Fruit fly (Drosophila melanogaster) whole organism, embryonic: ENCODE results near the gene CG10730.

Source experiments
- BEAF-32 ChIP-seq: fragments of 200-800 bp; sonication (Bioruptor generic); optimal IDR thresholded peaks from 3 replicates; lab custom pipeline; 2017; ENCODE audit warnings: missing biosample characterization, missing genetic modification characterization, mild to moderate bottlenecking, moderate library complexity, missing genetic modification reagents
- CG10321 ChIP-seq: fragments of 200-800 bp; sonication (Bioruptor generic); IDR thresholded peaks from 2 replicates; pipeline ENCODE4 v1.3.6; 2022; ENCODE audit warnings: missing biosample characterization, missing genetic modification characterization
- CG11695 ChIP-seq: fragments of 200-800 bp; sonication (Bioruptor generic); IDR thresholded peaks from 3 replicates; pipeline ENCODE4 v1.3.6; 2022; ENCODE audit warnings: missing biosample characterization, missing genetic modification characterization
- CG11723 ChIP-seq: fragments of 200-800 bp; sonication (Bioruptor generic); optimal IDR thresholded peaks from 2 replicates; lab custom pipeline; 2017; ENCODE audit warnings: missing biosample characterization, mild to moderate bottlenecking, missing genetic modification characterization
- CG13624 ChIP-seq: fragments of 200-800 bp; sonication (Bioruptor generic); optimal IDR thresholded peaks from 2 replicates; lab custom pipeline; 2016; ENCODE audit warnings: missing biosample characterization, missing genetic modification characterization
- CG14860 ChIP-seq: fragments of 200-800 bp; sonication (Bioruptor generic); IDR thresholded peaks from 3 replicates; pipeline ENCODE4 v1.3.6; 2022; ENCODE audit warnings: missing biosample characterization, missing genetic modification characterization; ENCODE audit not compliant: partially characterized antibody
- CG15269 ChIP-seq: fragments of 200-800 bp; sonication (Bioruptor generic); optimal IDR thresholded peaks from 2 replicates; lab custom pipeline; 2018; ENCODE audit warnings: missing biosample characterization, mild to moderate bottlenecking, missing genetic modification characterization, moderate library complexity
- CG15479 ChIP-seq: fragments of 200-800 bp; sonication (Bioruptor generic); optimal IDR thresholded peaks from 3 replicates; lab custom pipeline; 2019; ENCODE audit warnings: missing biosample characterization, mild to moderate bottlenecking, missing genetic modification characterization, moderate library complexity
- CG2116 ChIP-seq: fragments of 200-800 bp; sonication (Bioruptor generic); optimal IDR thresholded peaks from 3 replicates; lab custom pipeline; 2018; ENCODE audit warnings: missing biosample characterization, mild to moderate bottlenecking, missing genetic modification characterization
- CG2678 ChIP-seq: fragments of 200-800 bp; sonication (Bioruptor generic); optimal IDR thresholded peaks from 3 replicates; lab custom pipeline; 2019; ENCODE audit warnings: missing biosample characterization, mild to moderate bottlenecking, missing genetic modification characterization, moderate library complexity
- CG2712 ChIP-seq: fragments of 200-800 bp; optimal IDR thresholded peaks from 3 replicates; lab custom pipeline; 2019; ENCODE audit warnings: missing biosample characterization, mild to moderate bottlenecking, missing genetic modification characterization, moderate library complexity
- CG31365 ChIP-seq: fragments of 200-800 bp; sonication (Bioruptor generic); optimal IDR thresholded peaks from 2 replicates; lab custom pipeline; 2018; ENCODE audit warnings: missing biosample characterization, mild to moderate bottlenecking, missing genetic modification characterization
- CG3281 ChIP-seq: fragments of 200-800 bp; sonication (Bioruptor generic); optimal IDR thresholded peaks from 3 replicates; lab custom pipeline; 2017; ENCODE audit warnings: missing biosample characterization, mild to moderate bottlenecking, missing genetic modification characterization
- CG33557 ChIP-seq: fragments of 200-800 bp; sonication (Bioruptor generic); optimal IDR thresholded peaks from 2 replicates; lab custom pipeline; 2019; ENCODE audit warnings: missing biosample characterization, mild to moderate bottlenecking, missing genetic modification characterization, moderate library complexity
- CG3847 ChIP-seq: fragments of 200-800 bp; sonication (Bioruptor generic); IDR thresholded peaks from 2 replicates; pipeline ENCODE4 v1.3.6; 2022; ENCODE audit warnings: missing biosample characterization, missing genetic modification characterization
- CG5180 ChIP-seq: fragments of 200-800 bp; sonication (Bioruptor generic); optimal IDR thresholded peaks from 3 replicates; lab custom pipeline; 2017; ENCODE audit warnings: missing biosample characterization, missing genetic modification characterization, mild to moderate bottlenecking, moderate library complexity, missing genetic modification reagents
- CG6272 ChIP-seq: fragments of 200-800 bp; sonication (Bioruptor generic); IDR thresholded peaks from 2 replicates; pipeline ENCODE4 v1.3.6; 2022; ENCODE audit warnings: missing biosample characterization, missing genetic modification characterization
- CG6689 ChIP-seq: fragments of 200-800 bp; sonication (Bioruptor generic); IDR thresholded peaks from 2 replicates; pipeline ENCODE4 v1.3.6; 2022; ENCODE audit warnings: missing biosample characterization, missing genetic modification characterization
- CG9437 ChIP-seq: fragments of 200-800 bp; sonication (Bioruptor generic); optimal IDR thresholded peaks from 2 replicates; lab custom pipeline; 2018; ENCODE audit warnings: missing biosample characterization, mild to moderate bottlenecking, missing genetic modification characterization
- CTCF ChIP-seq: fragments of 200-800 bp; sonication (Bioruptor generic); optimal IDR thresholded peaks from 2 replicates; lab custom pipeline; 2017; ENCODE audit warnings: missing biosample characterization, mild to moderate bottlenecking, missing genetic modification characterization, moderate library complexity
- D19A ChIP-seq: fragments of 200-800 bp; optimal IDR thresholded peaks from 3 replicates; lab custom pipeline; 2019; ENCODE audit warnings: missing biosample characterization, mild to moderate bottlenecking, missing genetic modification characterization, moderate library complexity
- Dek ChIP-seq: fragments of 200-800 bp; sonication (Bioruptor generic); optimal IDR thresholded peaks from 3 replicates; lab custom pipeline; 2019; ENCODE audit warnings: missing biosample characterization, mild to moderate bottlenecking, missing genetic modification characterization, moderate library complexity
- HLH54F ChIP-seq: fragments of 200-800 bp; sonication (Bioruptor generic); optimal IDR thresholded peaks from 3 replicates; lab custom pipeline; 2016; ENCODE audit warnings: missing biosample characterization, missing genetic modification characterization
- Hr51 ChIP-seq, 2 experiments: fragments of 200-800 bp; sonication (Bioruptor generic); optimal IDR thresholded peaks; 2 replicates in 1 of 2; 3 replicates in 1 of 2; lab custom pipeline; 2016 to 2018; ENCODE audit warnings: missing biosample characterization in 2 of 2, missing genetic modification characterization in 2 of 2, mild to moderate bottlenecking in 1 of 2, moderate library complexity in 1 of 2
- Hsf ChIP-seq: fragments of 200-800 bp; sonication (Bioruptor generic); optimal IDR thresholded peaks from 3 replicates; lab custom pipeline; 2016; ENCODE audit warnings: missing biosample characterization, missing genetic modification characterization
- Neu2 ChIP-seq: fragments of 200-800 bp; sonication (Bioruptor generic); optimal IDR thresholded peaks from 3 replicates; lab custom pipeline; 2016; ENCODE audit warnings: missing biosample characterization, missing genetic modification characterization, borderline replicate concordance
- Optix ChIP-seq: fragments of 200-800 bp; sonication (Bioruptor generic); IDR thresholded peaks from 3 replicates; pipeline ENCODE4 v1.3.6; 2022; ENCODE audit warnings: missing biosample characterization, missing genetic modification characterization
- PHDP ChIP-seq: fragments of 200-800 bp; sonication (Bioruptor generic); optimal IDR thresholded peaks from 3 replicates; lab custom pipeline; 2018; ENCODE audit warnings: missing biosample characterization, mild to moderate bottlenecking, missing genetic modification characterization, moderate library complexity
- Pdp1 ChIP-seq, 2 experiments: fragments of 200-800 bp; sonication (Bioruptor generic); optimal IDR thresholded peaks; 3 replicates each; lab custom pipeline; 2016; ENCODE audit warnings: missing biosample characterization in 2 of 2, missing genetic modification characterization in 2 of 2, mild to moderate bottlenecking in 1 of 2, moderate library complexity in 1 of 2
- YL-1 ChIP-seq: fragments of 200-800 bp; sonication (Bioruptor generic); optimal IDR thresholded peaks from 3 replicates; lab custom pipeline; 2017; ENCODE audit warnings: missing biosample characterization, mild to moderate bottlenecking, missing genetic modification characterization
- ara ChIP-seq: fragments of 200-800 bp; sonication (Bioruptor generic); IDR thresholded peaks from 2 replicates; pipeline ENCODE4 v1.3.6; 2022; ENCODE audit warnings: missing biosample characterization, missing genetic modification characterization
- br ChIP-seq: fragments of >200 bp; optimal IDR thresholded peaks from 2 replicates; lab custom pipeline; 2017
- dysf ChIP-seq: fragments of 200-800 bp; sonication (Bioruptor generic); IDR thresholded peaks from 3 replicates; pipeline ENCODE4 v1.3.6; 2022; ENCODE audit warnings: missing biosample characterization, missing genetic modification characterization
- eve ChIP-seq, 2 experiments: fragments of >200 bp; optimal IDR thresholded peaks; 2 replicates each; lab custom pipeline; 2017; ENCODE audit warnings: missing biosample characterization in 2 of 2, missing genetic modification characterization in 2 of 2
- eyg ChIP-seq: fragments of 200-800 bp; sonication (Bioruptor generic); optimal IDR thresholded peaks from 3 replicates; lab custom pipeline; 2016; ENCODE audit warnings: missing biosample characterization, missing genetic modification characterization
- fd102C ChIP-seq: fragments of 200-800 bp; sonication (Bioruptor generic); optimal IDR thresholded peaks from 2 replicates; lab custom pipeline; 2018; ENCODE audit warnings: missing biosample characterization, mild to moderate bottlenecking, missing genetic modification characterization, moderate library complexity
- fd3F ChIP-seq: fragments of 200-800 bp; sonication (Bioruptor generic); optimal IDR thresholded peaks from 2 replicates; lab custom pipeline; 2018; ENCODE audit warnings: missing biosample characterization, mild to moderate bottlenecking, missing genetic modification characterization, moderate library complexity
- gro ChIP-seq: fragments of 200-800 bp; sonication (Bioruptor generic); optimal IDR thresholded peaks from 2 replicates; lab custom pipeline; 2016; ENCODE audit warnings: missing biosample characterization, missing genetic modification characterization
- gsb ChIP-seq: fragments of 200-800 bp; sonication (Bioruptor generic); IDR thresholded peaks from 2 replicates; pipeline ENCODE4 v1.3.6; 2022; ENCODE audit warnings: missing biosample characterization, missing genetic modification characterization
- ind ChIP-seq: fragments of 200-800 bp; sonication (Bioruptor generic); optimal IDR thresholded peaks from 3 replicates; lab custom pipeline; 2016; ENCODE audit warnings: missing biosample characterization, missing genetic modification characterization
- lola ChIP-seq, 3 experiments: fragments of >200 bp in 2 of 3; fragments of 200-800 bp in 1 of 3; sonication (Bioruptor generic) in 1 of 3; optimal IDR thresholded peaks; 2 replicates each; lab custom pipeline; 2017 to 2019; ENCODE audit warnings: missing biosample characterization in 3 of 3, missing genetic modification characterization in 3 of 3, mild to moderate bottlenecking in 1 of 3, moderate library complexity in 1 of 3
- pb ChIP-seq: fragments of 200-800 bp; sonication (Bioruptor generic); optimal IDR thresholded peaks from 3 replicates; lab custom pipeline; 2016; ENCODE audit warnings: missing biosample characterization, missing genetic modification characterization
- pho ChIP-seq: fragments of 200-800 bp; sonication (Bioruptor generic); optimal IDR thresholded peaks from 2 replicates; lab custom pipeline; 2016; ENCODE audit warnings: missing biosample characterization, missing genetic modification characterization
- phol ChIP-seq: fragments of 200-800 bp; sonication (Bioruptor generic); optimal IDR thresholded peaks from 3 replicates; lab custom pipeline; 2018; ENCODE audit warnings: missing biosample characterization, mild to moderate bottlenecking, missing genetic modification characterization, moderate library complexity
- pita ChIP-seq: fragments of 200-800 bp; sonication (Bioruptor generic); optimal IDR thresholded peaks from 2 replicates; lab custom pipeline; 2017; ENCODE audit warnings: missing biosample characterization, mild to moderate bottlenecking, missing genetic modification characterization
- repo ChIP-seq: fragments of 200-800 bp; sonication (Bioruptor generic); optimal IDR thresholded peaks from 2 replicates; lab custom pipeline; 2016; ENCODE audit warnings: missing biosample characterization, missing genetic modification characterization
- sob ChIP-seq: fragments of 200-800 bp; sonication (Bioruptor generic); IDR thresholded peaks from 2 replicates; pipeline ENCODE4 v1.3.6; 2022; ENCODE audit warnings: missing biosample characterization, missing genetic modification characterization
- sqz ChIP-seq: fragments of 200-800 bp; sonication (Bioruptor generic); optimal IDR thresholded peaks from 3 replicates; lab custom pipeline; 2018; ENCODE audit warnings: missing biosample characterization, mild to moderate bottlenecking, missing genetic modification characterization
- usp ChIP-seq: fragments of >200 bp; optimal IDR thresholded peaks from 2 replicates; lab custom pipeline; 2017; ENCODE audit warnings: missing biosample characterization, missing genetic modification characterization
- vfl ChIP-seq: fragments of 200-800 bp; sonication (Bioruptor generic); optimal IDR thresholded peaks from 2 replicates; lab custom pipeline; 2016; ENCODE audit warnings: missing biosample characterization, missing genetic modification characterization

CG10730 gene

DNA sequence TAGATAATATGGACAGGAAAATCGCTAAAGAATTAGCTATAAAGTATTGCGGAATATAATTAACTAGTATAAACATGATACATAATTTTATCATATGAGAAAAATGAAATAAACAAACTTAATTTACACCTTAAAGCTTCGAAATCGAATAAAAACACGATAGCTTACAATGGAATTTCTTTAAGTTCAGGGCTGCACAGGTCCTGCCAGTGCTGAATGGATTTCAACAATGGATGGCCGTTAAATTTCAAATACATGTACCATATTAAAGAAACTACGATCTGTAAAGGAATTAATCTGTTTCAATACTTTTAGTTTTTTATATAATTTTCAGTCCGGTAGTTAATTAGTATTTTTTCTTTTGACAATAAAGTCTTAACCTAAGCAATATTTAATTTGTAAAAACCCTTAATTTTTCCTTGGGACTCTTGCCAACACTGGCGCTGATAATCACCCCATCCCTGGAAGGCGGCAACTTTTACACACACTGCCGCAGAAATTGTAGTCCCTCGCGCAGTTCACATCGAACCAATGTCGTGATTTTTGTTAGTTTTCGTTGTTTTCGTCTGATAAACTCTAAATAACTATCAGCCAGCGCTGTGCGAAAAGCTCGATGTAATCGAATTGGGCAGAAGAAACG lies 10.9 kb downstream of the CG10730 start, which contains the start of the genes barr and lok (continued):
- TF ChIP-seq pb = no peak
- TF ChIP-seq Dek = peak; percentile 19
- TF ChIP-seq CG3281 (GFP tag; lab: Kevin White, UChicago) = peak; percentile 14
- peak; percentile 6 for TF ChIP-seq gro
- peak; percentile 25 for TF ChIP-seq CG33557 (GFP tag; lab: Kevin White, UChicago)
- peak; percentile 49 for TF ChIP-seq YL-1
- no peak for TF ChIP-seq CG6689
- TF ChIP-seq PHDP (tag; lab: Kevin White, UChicago) = peak; percentile 5
- peak in 1 of 2 experiments; percentile 56 for TF ChIP-seq Pdp1 (GFP tag; optimal IDR thresholded peaks at IDR 0.05; lab: Kevin White, UChicago)
- TF ChIP-seq vfl = peak; percentile 19
- TF ChIP-seq Optix (GFP tag; lab: Robert Waterston, UW) = no peak
- no peak for TF ChIP-seq CG11695 (GFP tag; lab: Robert Waterston, UW)
- no peak for TF ChIP-seq D19A
- peak in 1 of 3 experiments; percentile 59 for TF ChIP-seq lola (GFP tag; optimal IDR thresholded peaks at IDR 0.05; lab: Kevin White, UChicago)
- TF ChIP-seq fd3F (GFP tag; lab: Kevin White, UChicago) = no peak
- TF ChIP-seq CG13624 (GFP tag; lab: Kevin White, UChicago) = peak; percentile 12
- peak; percentile 49; the same call in 1 of the 3 replicates for TF ChIP-seq dysf (GFP tag; lab: Robert Waterston, UW)
- TF ChIP-seq sqz (GFP tag; lab: Kevin White, UChicago) = no peak
- TF ChIP-seq fd102C = no peak
- TF ChIP-seq CG9437 (GFP tag; lab: Kevin White, UChicago) = peak; percentile 61
- peak; percentile 81 for TF ChIP-seq phol (tag; lab: Kevin White, UChicago)
- TF ChIP-seq repo (GFP tag; lab: Kevin White, UChicago) = no peak
- TF ChIP-seq ara (GFP tag; lab: Robert Waterston, UW) = no peak
- no peak for TF ChIP-seq eyg (GFP tag; lab: Kevin White, UChicago)
- TF ChIP-seq sob = peak; percentile 38; the same call in 1 of the 2 replicates
- TF ChIP-seq BEAF-32 (GFP tag; lab: Kevin White, UChicago) = peak; percentile 43
- no peak for TF ChIP-seq pita (GFP tag; lab: Kevin White, UChicago)
- no peak for TF ChIP-seq CG6272 (GFP tag; lab: Robert Waterston, UW)
- TF ChIP-seq CG15269 (tag; lab: Kevin White, UChicago) = no peak
- peak in 1 of 2 experiments; percentile 57 for TF ChIP-seq Hr51 (GFP tag; optimal IDR thresholded peaks at IDR 0.05; lab: Kevin White, UChicago)
- peak; percentile 60 for TF ChIP-seq CG2712 (tag; lab: Kevin White, UChicago)
- no peak for TF ChIP-seq CG2678 (tag; lab: Kevin White, UChicago)
- TF ChIP-seq pho (GFP tag; lab: Kevin White, UChicago) = peak; percentile 48
- TF ChIP-seq Neu2 (GFP tag; lab: Kevin White, UChicago) = peak; percentile 1
- no peak for TF ChIP-seq CG10321 (GFP tag; lab: Robert Waterston, UW)
- TF ChIP-seq eve (GFP tag; optimal IDR thresholded peaks at IDR 0.05; lab: Kevin White, UChicago) = no peak
- TF ChIP-seq CG14860 = no peak
- TF ChIP-seq CG5180 (GFP tag; lab: Kevin White, UChicago) = no peak
- TF ChIP-seq HLH54F (GFP tag; lab: Kevin White, UChicago) = peak; percentile 63
- TF ChIP-seq br (lab: Kevin White, UChicago) = no peak
- no peak for TF ChIP-seq gsb (GFP tag; lab: Robert Waterston, UW)
- peak; percentile 65 for TF ChIP-seq ind (GFP tag; lab: Kevin White, UChicago)
- TF ChIP-seq CTCF (GFP tag; lab: Kevin White, UChicago) = no peak
- no peak for TF ChIP-seq usp (GFP tag; lab: Kevin White, UChicago)
- TF ChIP-seq CG11723 (GFP tag; lab: Kevin White, UChicago) = peak; percentile 23
- TF ChIP-seq CG31365 (tag; lab: Kevin White, UChicago) = no peak
- peak; percentile 46; the same call in 1 of the 2 replicates for TF ChIP-seq CG3847
- TF ChIP-seq CG15479 = no peak
- TF ChIP-seq Hsf = peak; percentile 70
- peak; percentile 93 for TF ChIP-seq CG2116 (GFP tag; lab: Kevin White, UChicago)
